Worm (Caenorhabditis elegans): ENCODE data around the gene nhr-133.

DNA sequence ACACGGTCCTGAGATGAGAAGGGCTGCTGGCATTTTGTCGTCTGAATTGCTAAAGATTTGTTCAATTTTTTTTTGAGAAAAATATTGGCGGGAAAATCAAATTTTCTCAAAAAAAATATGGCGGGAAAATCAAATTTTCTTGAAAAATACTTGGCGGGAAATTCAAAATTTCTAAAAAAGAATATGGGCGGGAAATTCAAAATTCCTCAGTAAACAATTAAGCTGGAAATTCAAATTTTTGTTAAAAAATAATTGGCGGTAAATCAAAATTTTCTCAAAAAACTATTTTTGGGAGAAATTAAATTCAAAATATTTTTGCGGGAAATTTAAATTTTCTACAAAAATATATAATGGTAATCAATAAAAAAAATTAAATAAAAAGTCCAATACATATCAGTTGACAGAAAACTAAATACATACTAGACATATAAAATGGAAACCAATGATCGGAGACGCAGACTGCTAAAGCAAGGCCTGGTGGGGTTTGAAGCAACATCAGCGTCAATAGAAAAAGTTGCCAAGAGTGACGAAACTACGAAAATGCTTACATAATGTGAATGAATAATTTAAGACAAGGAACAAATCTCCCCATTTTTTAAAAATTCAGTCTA, 2.6 kb upstream of the nhr-133 start, which contains the start of gene nhr-184:
- no peak for TF ChIP-seq lin-39 (tag; optimal IDR thresholded peaks at IDR 0.05)
- no peak for TF ChIP-seq nhr-129 (tag; optimal IDR thresholded peaks at IDR 0.05)
- TF ChIP-seq elt-3 (tag; optimal IDR thresholded peaks at IDR 0.05) = no peak
- no peak for TF ChIP-seq skn-1 (tag; optimal IDR thresholded peaks at IDR 0.05)
- no peak for TF ChIP-seq R02D3.7 (tag; optimal IDR thresholded peaks at IDR 0.05)
- no peak for TF ChIP-seq ama-1 (optimal IDR thresholded peaks at IDR 0.05)
- TF ChIP-seq mab-5 (tag; optimal IDR thresholded peaks at IDR 0.05) = no peak
- no peak for TF ChIP-seq nhr-11 (tag; optimal IDR thresholded peaks at IDR 0.05)
- TF ChIP-seq egl-27 (tag; optimal IDR thresholded peaks at IDR 0.05) = no peak
- TF ChIP-seq ZK546.5 (tag; optimal IDR thresholded peaks at IDR 0.05) = no peak
- TF ChIP-seq ztf-11 (tag; optimal IDR thresholded peaks at IDR 0.05) = no peak
